Worm (Caenorhabditis elegans) whole organism, young adult: ENCODE results near the gene F22H10.6.

Experiments
- Y56A3A.18 ChIP-seq: fragments of 200-800 bp; sonication (Bioruptor generic); IDR thresholded peaks from 2 replicates; pipeline ENCODE4 v1.3.6; 2022; ENCODE audit warnings: missing genetic modification reagents, missing genetic modification characterization, missing compliant biosample characterization
- Y67H2A.10 ChIP-seq: fragments of 200-800 bp; sonication (Bioruptor generic); conservative IDR thresholded peaks from 2 replicates; pipeline ENCODE4 v1.3.6; 2022; ENCODE audit warnings: missing genetic modification reagents, missing genetic modification characterization, missing compliant biosample characterization
- ccch-3 ChIP-seq: fragments of 200-800 bp; sonication (Bioruptor generic); optimal IDR thresholded peaks from 2 replicates; lab custom pipeline; 2018; ENCODE audit warnings: mild to moderate bottlenecking, missing genetic modification characterization, missing compliant biosample characterization
- fkh-3 ChIP-seq: sonication (generic microtip); optimal IDR thresholded peaks from 2 replicates; lab custom pipeline; 2016; ENCODE audit warnings: mild to moderate bottlenecking, missing genetic modification characterization, missing compliant biosample characterization
- hmg-20 ChIP-seq: fragments of 200-800 bp; sonication (Bioruptor generic); IDR thresholded peaks from 2 replicates; pipeline ENCODE4 v1.3.6; 2022; ENCODE audit warnings: missing genetic modification reagents, missing genetic modification characterization, missing compliant biosample characterization
- let-607 ChIP-seq, 2 experiments: fragments of 200-800 bp in 1 of 2; sonication (Bioruptor generic) in 1 of 2; sonication (generic microtip) in 1 of 2; optimal IDR thresholded peaks; 2 replicates each; lab custom pipeline; 2016 to 2018; ENCODE audit warnings: mild to moderate bottlenecking in 2 of 2, missing compliant biosample characterization in 2 of 2, missing genetic modification characterization in 2 of 2, moderate library complexity in 2 of 2, missing genotype in 1 of 2
- lin-35 ChIP-seq, 3 experiments: fragments of 150-350 bp in 2 of 3; sonication (generic microtip) in 1 of 3; optimal IDR thresholded peaks; 2 replicates each; lab custom pipeline; 2014 to 2018; ENCODE audit warnings: missing biosample characterization in 3 of 3, missing genetic modification characterization in 3 of 3, missing genetic modification reagents in 3 of 3
- madf-8 ChIP-seq: fragments of 200-800 bp; sonication (Bioruptor generic); conservative IDR thresholded peaks from 2 replicates; pipeline ENCODE4 v1.3.6; 2022; ENCODE audit warnings: missing genetic modification reagents, missing genetic modification characterization, missing compliant biosample characterization
- mel-28 ChIP-seq: sonication (generic microtip); optimal IDR thresholded peaks from 2 replicates; lab custom pipeline; 2016; ENCODE audit warnings: borderline replicate concordance, mild to moderate bottlenecking, missing genetic modification characterization, missing compliant biosample characterization
- nfya-2 ChIP-seq: fragments of 200-800 bp; sonication (Bioruptor generic); IDR thresholded peaks from 2 replicates; pipeline ENCODE4 v1.3.6; 2022; ENCODE audit warnings: missing genetic modification reagents, missing genetic modification characterization, missing compliant biosample characterization
- sdz-38 ChIP-seq: sonication (generic microtip); optimal IDR thresholded peaks from 2 replicates; lab custom pipeline; 2016; ENCODE audit warnings: missing genotype, missing genetic modification characterization, missing compliant biosample characterization
- snpc-4 ChIP-seq, 5 experiments: fragments of 150-350 bp in 1 of 5; sonication (generic microtip) in 4 of 5; optimal IDR thresholded peaks; 2 replicates each; lab custom pipeline; 2014 to 2018; ENCODE audit warnings: missing genetic modification characterization in 5 of 5, missing biosample characterization in 3 of 5, antibody characterized with exemption in 2 of 5, mild to moderate bottlenecking in 2 of 5, missing compliant biosample characterization in 2 of 5, missing genotype in 2 of 5, moderate library complexity in 2 of 5, missing genetic modification reagents in 1 of 5
- unc-62 ChIP-seq: fragments of 150-350 bp; optimal IDR thresholded peaks from 2 replicates; lab custom pipeline; 2014; ENCODE audit warnings: missing biosample characterization, missing genetic modification reagents, missing genetic modification characterization
- ztf-3 ChIP-seq: fragments of 200-800 bp; sonication (Bioruptor generic); optimal IDR thresholded peaks from 2 replicates; lab custom pipeline; 2018; ENCODE audit warnings: mild to moderate bottlenecking, missing genetic modification characterization, missing compliant biosample characterization

- TF ChIP-seq ztf-3 (GFP tag; lab: Kevin White, UChicago) = no peak
- no peak for TF ChIP-seq ccch-3 (GFP tag; lab: Kevin White, UChicago)
- TF ChIP-seq unc-62 = no peak
- no peak for TF ChIP-seq Y67H2A.10 (GFP tag; lab: Robert Waterston, UW)
- TF ChIP-seq madf-8 (GFP tag; lab: Robert Waterston, UW) = no peak
- TF ChIP-seq mel-28 (tag; lab: Kevin White, UChicago) = no peak
- TF ChIP-seq sdz-38 (tag; lab: Kevin White, UChicago) = no peak
- no peak for TF ChIP-seq let-607 (tag; optimal IDR thresholded peaks at IDR 0.05; lab: Kevin White, UChicago)
- no peak for TF ChIP-seq Y56A3A.18 (GFP tag; lab: Robert Waterston, UW)
- no peak for TF ChIP-seq nfya-2 (GFP tag; lab: Robert Waterston, UW)
- no peak for TF ChIP-seq snpc-4 (GFP tag; optimal IDR thresholded peaks at IDR 0.05; lab: Kevin White, UChicago)
- TF ChIP-seq snpc-4 (tag; optimal IDR thresholded peaks at IDR 0.05; lab: Kevin White, UChicago) = no peak
- no peak for TF ChIP-seq fkh-3 (tag; lab: Kevin White, UChicago)
- TF ChIP-seq hmg-20 (GFP tag; lab: Robert Waterston, UW) = no peak
- no peak for TF ChIP-seq lin-35 (GFP tag; optimal IDR thresholded peaks at IDR 0.05; lab: Kevin White, UChicago)
Observed at ce11 chrX:16641678-16642077, 49.5 kb downstream of the F22H10.6 start.
